Comparison of ENCODE assay signal across 1 fruit fly cellular context in genomic region chr3R:26547660-26548067, dm6.
TF ChIP-seq lines count a peak whose summit lies in the region.

No protein-coding gene starts in this region.

TF ChIP-seq in whole organism, embryonic, 481 proteins besides CTCF, POLR2A, EP300 and RAD21 (continued from another document and continues in another):
- no peak for TF ChIP-seq CG16863 (GFP tag; optimal IDR thresholded peaks at IDR 0.05; lab: Kevin White, UChicago)
- TF ChIP-seq CG2678 (tag; optimal IDR thresholded peaks at IDR 0.05; lab: Kevin White, UChicago), result peak; percentile 73
- peak; percentile 83 for TF ChIP-seq CG11696 (GFP tag; IDR thresholded peaks at IDR 0.05; lab: Robert Waterston, UW)
- peak; percentile 39; the same call in 1 of the 2 replicates for TF ChIP-seq seq (GFP tag; IDR thresholded peaks at IDR 0.05; lab: Robert Waterston, UW)
- TF ChIP-seq CG14441 (GFP tag; IDR thresholded peaks at IDR 0.05; lab: Robert Waterston, UW), result 0 out of 2 replicates have a peak, but pooled peaks have one; percentile 16
- TF ChIP-seq CoRest (tag; optimal IDR thresholded peaks at IDR 0.05; lab: Kevin White, UChicago), result peak; percentile 59
- TF ChIP-seq dmrt99B (tag; optimal IDR thresholded peaks at IDR 0.05; lab: Kevin White, UChicago), result peak; percentile 63
- TF ChIP-seq cwo (GFP tag; optimal IDR thresholded peaks at IDR 0.05; lab: Kevin White, UChicago), result peak; percentile 29
- TF ChIP-seq pum (GFP tag; optimal IDR thresholded peaks at IDR 0.05; lab: Kevin White, UChicago), result no peak
- no peak for TF ChIP-seq luna (GFP tag; optimal IDR thresholded peaks at IDR 0.05; lab: Kevin White, UChicago)
- no peak for TF ChIP-seq slou (GFP tag; optimal IDR thresholded peaks at IDR 0.05; lab: Kevin White, UChicago)
- no peak for TF ChIP-seq CG16813 (GFP tag; IDR thresholded peaks at IDR 0.05; lab: Robert Waterston, UW; ENCODE audit: partially characterized antibody)
- no peak for TF ChIP-seq sisA (GFP tag; IDR thresholded peaks at IDR 0.05; lab: Robert Waterston, UW)
- peak; percentile 19 for TF ChIP-seq zen (tag; optimal IDR thresholded peaks at IDR 0.05; lab: Kevin White, UChicago)
- no peak for TF ChIP-seq croc (GFP tag; conservative IDR thresholded peaks at IDR 0.05; lab: Robert Waterston, UW)
- peak; percentile 21 for TF ChIP-seq CG33557 (GFP tag; optimal IDR thresholded peaks at IDR 0.05; lab: Kevin White, UChicago)
- peak; percentile 21 for TF ChIP-seq CG17385 (GFP tag; optimal IDR thresholded peaks at IDR 0.05; lab: Kevin White, UChicago)
- TF ChIP-seq CG13624 (GFP tag; optimal IDR thresholded peaks at IDR 0.05; lab: Kevin White, UChicago), result no peak
- no peak for TF ChIP-seq Hey (tag; optimal IDR thresholded peaks at IDR 0.05; lab: Kevin White, UChicago)
- peak; percentile 30 for TF ChIP-seq CG15696 (tag; optimal IDR thresholded peaks at IDR 0.05; lab: Kevin White, UChicago)
- TF ChIP-seq CG8290 (GFP tag; optimal IDR thresholded peaks at IDR 0.05; lab: Kevin White, UChicago), result no peak
- TF ChIP-seq CG8290 (tag; optimal IDR thresholded peaks at IDR 0.05; lab: Kevin White, UChicago), result peak in 1 of 2 experiments; percentile 48
- peak; percentile 50 for TF ChIP-seq CG12391 (tag; optimal IDR thresholded peaks at IDR 0.05; lab: Kevin White, UChicago)
- peak; percentile 22 for TF ChIP-seq CG9437 (GFP tag; optimal IDR thresholded peaks at IDR 0.05; lab: Kevin White, UChicago)
- TF ChIP-seq E2f1 (GFP tag; IDR thresholded peaks at IDR 0.05; lab: Robert Waterston, UW), result no peak
- TF ChIP-seq Med (GFP tag; lab: Kevin White, UChicago), result peak; percentile 77
- TF ChIP-seq CG10147 (GFP tag; optimal IDR thresholded peaks at IDR 0.05; lab: Kevin White, UChicago), result peak; percentile 36
- peak; percentile 18 for TF ChIP-seq CG10654 (GFP tag; optimal IDR thresholded peaks at IDR 0.05; lab: Kevin White, UChicago)
- no peak for TF ChIP-seq al (GFP tag; IDR thresholded peaks at IDR 0.05; lab: Robert Waterston, UW)
- TF ChIP-seq CG30403 (GFP tag; optimal IDR thresholded peaks at IDR 0.05; lab: Kevin White, UChicago), result peak; percentile 29
- TF ChIP-seq Asciz (GFP tag; optimal IDR thresholded peaks at IDR 0.05; lab: Kevin White, UChicago), result peak; percentile 59
- TF ChIP-seq CG14050 (GFP tag; IDR thresholded peaks at IDR 0.05; lab: Robert Waterston, UW), result 0 out of 3 replicates have a peak, but pooled peaks have one; percentile 20
- peak; percentile 39 for TF ChIP-seq CG8388 (GFP tag; optimal IDR thresholded peaks at IDR 0.05; lab: Kevin White, UChicago)
- peak; percentile 48 for TF ChIP-seq CG14710 (tag; optimal IDR thresholded peaks at IDR 0.05; lab: Kevin White, UChicago)
- TF ChIP-seq Jarid2 (GFP tag; optimal IDR thresholded peaks at IDR 0.05; lab: Kevin White, UChicago), result peak; percentile 31
- TF ChIP-seq fd96Cb (tag; optimal IDR thresholded peaks at IDR 0.05; lab: Kevin White, UChicago), result peak; percentile 42
- no peak for TF ChIP-seq Elba2 (GFP tag; optimal IDR thresholded peaks at IDR 0.05; lab: Kevin White, UChicago)
- peak; percentile 48 for TF ChIP-seq ATbp (GFP tag; optimal IDR thresholded peaks at IDR 0.05; lab: Kevin White, UChicago)
- 0 out of 2 replicates have a peak, but pooled peaks have one; percentile 5 for TF ChIP-seq Ptx1 (GFP tag; IDR thresholded peaks at IDR 0.05; lab: Robert Waterston, UW)
- peak; percentile 22 for TF ChIP-seq disco-r (GFP tag; optimal IDR thresholded peaks at IDR 0.05; lab: Kevin White, UChicago)
- no peak for TF ChIP-seq chinmo (GFP tag; IDR thresholded peaks at IDR 0.05; lab: Robert Waterston, UW; ENCODE audit: partially characterized antibody)
- peak; percentile 30 for TF ChIP-seq nau (GFP tag; optimal IDR thresholded peaks at IDR 0.05; lab: Kevin White, UChicago)
- no peak for TF ChIP-seq E2f2 (GFP tag; IDR thresholded peaks at IDR 0.05; lab: Robert Waterston, UW)
- TF ChIP-seq Tbp (GFP tag; optimal IDR thresholded peaks at IDR 0.05; lab: Kevin White, UChicago), result no peak
- TF ChIP-seq CG2875 (GFP tag; optimal IDR thresholded peaks at IDR 0.05; lab: Kevin White, UChicago), result peak; percentile 53
- TF ChIP-seq kni (GFP tag; optimal IDR thresholded peaks at IDR 0.05; lab: Kevin White, UChicago), result peak; percentile 44
- no peak; the same call in 1 of the 2 replicates for TF ChIP-seq slbo (GFP tag; IDR thresholded peaks at IDR 0.05; lab: Robert Waterston, UW)
- peak; percentile 12 for TF ChIP-seq CG6683 (GFP tag; optimal IDR thresholded peaks at IDR 0.05; lab: Kevin White, UChicago)
- peak; percentile 61 for TF ChIP-seq CG2712 (tag; optimal IDR thresholded peaks at IDR 0.05; lab: Kevin White, UChicago)
- TF ChIP-seq her (GFP tag; optimal IDR thresholded peaks at IDR 0.05; lab: Kevin White, UChicago), result no peak
- TF ChIP-seq CG10274 (GFP tag; optimal IDR thresholded peaks at IDR 0.05; lab: Kevin White, UChicago), result no peak
- 0 out of 2 replicates have a peak, but pooled peaks have one; percentile 41 for TF ChIP-seq sob (GFP tag; IDR thresholded peaks at IDR 0.05; lab: Robert Waterston, UW)
- no peak for TF ChIP-seq stc (GFP tag; IDR thresholded peaks at IDR 0.05; lab: Robert Waterston, UW)
- TF ChIP-seq Poxn (GFP tag; IDR thresholded peaks at IDR 0.05; lab: Robert Waterston, UW), result no peak
- no peak for TF ChIP-seq sens-2 (GFP tag; IDR thresholded peaks at IDR 0.05; lab: Robert Waterston, UW)
- peak in 1 of 2 experiments; percentile 65 for TF ChIP-seq bsh (GFP tag; optimal IDR thresholded peaks at IDR 0.05; lab: Kevin White, UChicago)
- peak; percentile 34 for TF ChIP-seq CG11723 (GFP tag; optimal IDR thresholded peaks at IDR 0.05; lab: Kevin White, UChicago)
- no peak for TF ChIP-seq NK7.1 (GFP tag; optimal IDR thresholded peaks at IDR 0.05; lab: Kevin White, UChicago)
- peak; percentile 3 for TF ChIP-seq CG18764 (GFP tag; optimal IDR thresholded peaks at IDR 0.05; lab: Kevin White, UChicago)
- TF ChIP-seq Nf-YA (GFP tag; IDR thresholded peaks at IDR 0.05; lab: Robert Waterston, UW), result no peak; the same call in 1 of the 2 replicates
- TF ChIP-seq CG17328 (GFP tag; IDR thresholded peaks at IDR 0.05; lab: Robert Waterston, UW), result no peak
- no peak for TF ChIP-seq esg (GFP tag; conservative IDR thresholded peaks at IDR 0.05; lab: Robert Waterston, UW)
- no peak for TF ChIP-seq vnd (GFP tag; IDR thresholded peaks at IDR 0.05; lab: Robert Waterston, UW; ENCODE audit: partially characterized antibody)
- TF ChIP-seq CG15601 (tag; optimal IDR thresholded peaks at IDR 0.05; lab: Kevin White, UChicago), result peak; percentile 48
- TF ChIP-seq Nf-YB (GFP tag; optimal IDR thresholded peaks at IDR 0.05; lab: Kevin White, UChicago), result peak; percentile 7
- no peak for TF ChIP-seq CG14014 (GFP tag; IDR thresholded peaks at IDR 0.05; lab: Robert Waterston, UW)
- peak; percentile 11 for TF ChIP-seq sd (tag; optimal IDR thresholded peaks at IDR 0.05; lab: Kevin White, UChicago)
- no peak for TF ChIP-seq CG2116 (GFP tag; optimal IDR thresholded peaks at IDR 0.05; lab: Kevin White, UChicago)
- TF ChIP-seq cas (GFP tag; IDR thresholded peaks at IDR 0.05; lab: Robert Waterston, UW), result no peak
- peak; percentile 24; the same call in 1 of the 2 replicates for TF ChIP-seq onecut (GFP tag; IDR thresholded peaks at IDR 0.05; lab: Robert Waterston, UW)
- TF ChIP-seq Optix (GFP tag; IDR thresholded peaks at IDR 0.05; lab: Robert Waterston, UW), result no peak
- no peak for TF ChIP-seq CHES-1-like (GFP tag; optimal IDR thresholded peaks at IDR 0.05; lab: Kevin White, UChicago)
- peak; percentile 39 for TF ChIP-seq CG10267 (tag; optimal IDR thresholded peaks at IDR 0.05; lab: Kevin White, UChicago)
- no peak for TF ChIP-seq mirr (GFP tag; optimal IDR thresholded peaks at IDR 0.05; lab: Kevin White, UChicago)
- peak in 1 of 3 experiments; percentile 38 for TF ChIP-seq lola (GFP tag; optimal IDR thresholded peaks at IDR 0.05; lab: Kevin White, UChicago)
- no peak for TF ChIP-seq CG11085 (GFP tag; IDR thresholded peaks at IDR 0.05; lab: Robert Waterston, UW)
- TF ChIP-seq CG4617 (GFP tag; optimal IDR thresholded peaks at IDR 0.05; lab: Kevin White, UChicago; ENCODE audit: borderline replicate concordance), result no peak
- no peak for TF ChIP-seq CG7987 (GFP tag; optimal IDR thresholded peaks at IDR 0.05; lab: Kevin White, UChicago)
- no peak for TF ChIP-seq CG3847 (GFP tag; IDR thresholded peaks at IDR 0.05; lab: Robert Waterston, UW)
- TF ChIP-seq hb (GFP tag; IDR thresholded peaks at IDR 0.05; lab: Robert Waterston, UW; ENCODE audit: partially characterized antibody), result no peak
- TF ChIP-seq CG10979 (tag; optimal IDR thresholded peaks at IDR 0.05; lab: Kevin White, UChicago), result peak; percentile 59
- TF ChIP-seq CrebB (tag; optimal IDR thresholded peaks at IDR 0.05; lab: Kevin White, UChicago), result no peak
- no peak for TF ChIP-seq CG11560 (tag; IDR thresholded peaks at IDR 0.05; lab: Robert Waterston, UW)
- peak; percentile 54 for TF ChIP-seq Oli (tag; optimal IDR thresholded peaks at IDR 0.05; lab: Kevin White, UChicago)
- peak; percentile 62 for TF ChIP-seq caup (GFP tag; optimal IDR thresholded peaks at IDR 0.05; lab: Kevin White, UChicago; ENCODE audit: severe bottlenecking)
- TF ChIP-seq abd-A (tag; optimal IDR thresholded peaks at IDR 0.05; lab: Kevin White, UChicago), result no peak
- no peak for TF ChIP-seq CG4424 (GFP tag; optimal IDR thresholded peaks at IDR 0.05; lab: Kevin White, UChicago)
- TF ChIP-seq Fer3 (tag; optimal IDR thresholded peaks at IDR 0.05; lab: Kevin White, UChicago), result peak; percentile 49
- 0 out of 2 replicates have a peak, but pooled peaks have one; percentile 17 for TF ChIP-seq CG31224 (GFP tag; IDR thresholded peaks at IDR 0.05; lab: Robert Waterston, UW)
- TF ChIP-seq Dbx (GFP tag; IDR thresholded peaks at IDR 0.05; lab: Robert Waterston, UW), result 0 out of 3 replicates have a peak, but pooled peaks have one; percentile 43
- TF ChIP-seq vvl (GFP tag; IDR thresholded peaks at IDR 0.05; lab: Robert Waterston, UW), result no peak
- 0 out of 2 replicates have a peak, but pooled peaks have one; percentile 24 for TF ChIP-seq CG11247 (GFP tag; IDR thresholded peaks at IDR 0.05; lab: Robert Waterston, UW)
- TF ChIP-seq phol (tag; optimal IDR thresholded peaks at IDR 0.05; lab: Kevin White, UChicago), result peak; percentile 56
- peak; percentile 29 for TF ChIP-seq CG13296 (GFP tag; optimal IDR thresholded peaks at IDR 0.05; lab: Kevin White, UChicago)
- no peak for TF ChIP-seq Oaz (GFP tag; IDR thresholded peaks at IDR 0.05; lab: Robert Waterston, UW)
- TF ChIP-seq row (GFP tag; IDR thresholded peaks at IDR 0.05; lab: Robert Waterston, UW), result peak; percentile 69
- peak; percentile 60 for TF ChIP-seq Blimp-1 (GFP tag; optimal IDR thresholded peaks at IDR 0.05; lab: Kevin White, UChicago)
- TF ChIP-seq Side (GFP tag; optimal IDR thresholded peaks at IDR 0.05; lab: Kevin White, UChicago), result no peak
- TF ChIP-seq Hr39 (optimal IDR thresholded peaks at IDR 0.05; lab: Kevin White, UChicago), result no peak
- peak; percentile 26 for TF ChIP-seq Dek (tag; optimal IDR thresholded peaks at IDR 0.05; lab: Kevin White, UChicago)
- peak in 1 of 2 experiments; percentile 51 for TF ChIP-seq eve (GFP tag; optimal IDR thresholded peaks at IDR 0.05; lab: Kevin White, UChicago)
- no peak for TF ChIP-seq pfk (GFP tag; optimal IDR thresholded peaks at IDR 0.05; lab: Kevin White, UChicago)
- TF ChIP-seq HLH4C (GFP tag; IDR thresholded peaks at IDR 0.05; lab: Robert Waterston, UW; ENCODE audit: partially characterized antibody), result no peak
- TF ChIP-seq gce (GFP tag; IDR thresholded peaks at IDR 0.05; lab: Robert Waterston, UW), result 0 out of 3 replicates have a peak, but pooled peaks have one; percentile 18
- TF ChIP-seq HmgZ (tag; optimal IDR thresholded peaks at IDR 0.05; lab: Kevin White, UChicago), result peak; percentile 21
- 0 out of 2 replicates have a peak, but pooled peaks have one; percentile 10 for TF ChIP-seq ap (GFP tag; IDR thresholded peaks at IDR 0.05; lab: Robert Waterston, UW)
- peak; percentile 18; the same call in 1 of the 2 replicates for TF ChIP-seq CG10366 (GFP tag; IDR thresholded peaks at IDR 0.05; lab: Robert Waterston, UW)
- no peak for TF ChIP-seq otp (GFP tag; IDR thresholded peaks at IDR 0.05; lab: Robert Waterston, UW)
- no peak for TF ChIP-seq unc-4 (GFP tag; IDR thresholded peaks at IDR 0.05; lab: Robert Waterston, UW; ENCODE audit: partially characterized antibody)
- peak; percentile 33 for TF ChIP-seq BtbVII (GFP tag; optimal IDR thresholded peaks at IDR 0.05; lab: Kevin White, UChicago)
- peak; percentile 22 for TF ChIP-seq CG12071 (GFP tag; optimal IDR thresholded peaks at IDR 0.05; lab: Kevin White, UChicago)
- no peak for TF ChIP-seq jigr1 (GFP tag; IDR thresholded peaks at IDR 0.05; lab: Robert Waterston, UW)
- TF ChIP-seq CG8281 (tag; optimal IDR thresholded peaks at IDR 0.05; lab: Kevin White, UChicago), result no peak
- peak; percentile 52 for TF ChIP-seq fd3F (GFP tag; optimal IDR thresholded peaks at IDR 0.05; lab: Kevin White, UChicago)
- TF ChIP-seq inv (GFP tag; IDR thresholded peaks at IDR 0.05; lab: Robert Waterston, UW; ENCODE audit: partially characterized antibody), result no peak
- TF ChIP-seq h (optimal IDR thresholded peaks at IDR 0.05; lab: Kevin White, UChicago), result no peak
- no peak for TF ChIP-seq Kr (GFP tag; optimal IDR thresholded peaks at IDR 0.05; lab: Kevin White, UChicago)
- TF ChIP-seq CG31388 (GFP tag; optimal IDR thresholded peaks at IDR 0.05; lab: Kevin White, UChicago), result no peak
- no peak for TF ChIP-seq HmgD (GFP tag; optimal IDR thresholded peaks at IDR 0.05; lab: Kevin White, UChicago)
- TF ChIP-seq ato (GFP tag; IDR thresholded peaks at IDR 0.05; lab: Robert Waterston, UW; ENCODE audit: partially characterized antibody), result no peak
- peak; percentile 56; the same call in 1 of the 2 replicates for TF ChIP-seq Xrp1 (GFP tag; IDR thresholded peaks at IDR 0.05; lab: Robert Waterston, UW)
- no peak for TF ChIP-seq sr (GFP tag; IDR thresholded peaks at IDR 0.05; lab: Robert Waterston, UW)
- TF ChIP-seq Chrac-16 (GFP tag; optimal IDR thresholded peaks at IDR 0.05; lab: Kevin White, UChicago), result peak; percentile 10
- TF ChIP-seq Eip74EF (GFP tag; optimal IDR thresholded peaks at IDR 0.05; lab: Kevin White, UChicago), result no peak
- no peak for TF ChIP-seq ash1 (GFP tag; optimal IDR thresholded peaks at IDR 0.05; lab: Kevin White, UChicago)
- TF ChIP-seq lilli (GFP tag; optimal IDR thresholded peaks at IDR 0.05; lab: Kevin White, UChicago), result peak; percentile 25
- TF ChIP-seq emc (GFP tag; optimal IDR thresholded peaks at IDR 0.05; lab: Kevin White, UChicago), result no peak
- TF ChIP-seq Hand (GFP tag; optimal IDR thresholded peaks at IDR 0.05; lab: Kevin White, UChicago), result peak; percentile 26
- peak; percentile 70 for TF ChIP-seq PHDP (tag; optimal IDR thresholded peaks at IDR 0.05; lab: Kevin White, UChicago)
- no peak for TF ChIP-seq ara (GFP tag; IDR thresholded peaks at IDR 0.05; lab: Robert Waterston, UW)
- TF ChIP-seq gcm2 (GFP tag; optimal IDR thresholded peaks at IDR 0.05; lab: Kevin White, UChicago), result no peak
